Worm (Caenorhabditis elegans): ENCODE data around the gene lec-4.

lec-4 gene

ce11 chrIII:3765460-3765859 is 7.7 kb downstream of the lec-4 start, which contains the start of gene C44F1.1:
Gene C44F1.1, minus strand, starts transcription at chrIII:3765560.
- no peak for TF ChIP-seq him-1 (tag; optimal IDR thresholded peaks at IDR 0.05)
- no peak for TF ChIP-seq dao-5 (tag; optimal IDR thresholded peaks at IDR 0.05)
- no peak for TF ChIP-seq W03F9.2 (tag; optimal IDR thresholded peaks at IDR 0.05)

DNA sequence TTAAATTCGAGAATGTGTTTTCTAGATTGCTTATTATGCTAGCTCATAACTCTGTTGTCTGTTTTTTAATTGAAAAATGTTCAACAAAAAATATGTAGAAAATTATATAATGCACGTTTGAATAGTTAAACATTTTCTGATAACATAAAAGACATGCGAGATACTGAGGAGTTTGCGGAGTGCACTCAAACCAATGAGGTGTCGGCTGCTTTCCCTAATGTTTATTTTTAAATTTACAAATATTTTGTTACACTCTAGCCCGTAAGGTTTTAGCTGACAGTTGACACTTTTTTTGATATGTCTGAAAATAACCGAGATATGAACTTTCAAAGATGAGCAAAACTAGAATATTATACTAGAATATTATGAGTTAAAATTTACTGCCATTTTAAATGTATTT is 8.5 kb downstream of the lec-4 start:
- no peak for TF ChIP-seq dao-5 (tag; optimal IDR thresholded peaks at IDR 0.05)
- no peak for TF ChIP-seq W03F9.2 (tag; optimal IDR thresholded peaks at IDR 0.05)
- TF ChIP-seq him-1 (tag; optimal IDR thresholded peaks at IDR 0.05) = no peak

DNA sequence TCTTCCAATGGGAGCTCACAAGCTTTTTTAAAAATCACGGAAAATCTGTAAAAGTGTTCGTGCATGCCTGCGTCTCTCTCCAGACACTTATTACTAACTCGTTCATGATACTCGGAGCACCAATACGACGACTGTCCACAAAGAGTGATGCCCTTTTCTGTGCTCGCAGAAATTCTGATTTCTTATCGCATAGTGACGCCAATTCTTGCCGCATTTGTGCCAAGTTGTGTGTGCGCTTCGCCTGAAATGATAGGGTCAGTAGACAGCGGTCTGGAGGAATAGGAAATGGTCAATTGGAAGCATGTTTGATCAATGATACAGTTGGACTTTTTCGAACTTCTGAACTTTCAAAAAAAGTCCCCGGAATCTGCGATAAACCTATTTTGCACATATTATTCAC is 9.1 kb downstream of the lec-4 start:
- TF ChIP-seq W03F9.2 (tag; optimal IDR thresholded peaks at IDR 0.05) = no peak
- TF ChIP-seq him-1 (tag; optimal IDR thresholded peaks at IDR 0.05) = no peak
- no peak for TF ChIP-seq dao-5 (tag; optimal IDR thresholded peaks at IDR 0.05)

- TF ChIP-seq him-1 (tag; optimal IDR thresholded peaks at IDR 0.05) = no peak
- TF ChIP-seq dao-5 (tag; optimal IDR thresholded peaks at IDR 0.05) = no peak
- TF ChIP-seq W03F9.2 (tag; optimal IDR thresholded peaks at IDR 0.05) = no peak
Measured at ce11 chrIII:3759312-3759711, 13.8 kb downstream of the lec-4 start, which contains the start of gene arcp-1. Gene arcp-1, minus strand, starts transcription at chrIII:3759412.

DNA sequence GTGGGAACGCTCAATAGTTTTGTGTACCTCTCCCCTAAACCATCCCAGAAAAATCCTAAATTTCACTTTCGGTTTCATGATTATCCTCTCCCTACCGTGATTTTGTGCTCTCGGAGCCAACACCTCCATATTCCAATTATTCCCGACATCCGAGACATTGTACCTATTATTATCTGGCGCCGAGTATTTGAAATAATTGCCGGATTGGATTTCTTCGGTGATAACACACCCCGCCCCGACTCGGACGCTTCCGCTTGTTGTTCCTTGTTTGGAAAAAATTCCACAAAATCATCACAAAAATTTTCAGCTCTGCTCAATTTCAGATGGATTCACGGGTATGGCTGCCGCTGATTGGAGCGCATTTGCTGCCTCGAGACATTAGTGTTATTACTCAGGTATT is 28.0 kb downstream of the lec-4 start, which contains the start of gene lin-48:
Gene lin-48, plus strand, starts transcription at position 301 of the 400 bp plus-strand sequence.
- TF ChIP-seq W03F9.2 (tag; optimal IDR thresholded peaks at IDR 0.05) (no peak), dao-5 (tag; optimal IDR thresholded peaks at IDR 0.05) (no peak), him-1 (tag; optimal IDR thresholded peaks at IDR 0.05) (no peak)

DNA sequence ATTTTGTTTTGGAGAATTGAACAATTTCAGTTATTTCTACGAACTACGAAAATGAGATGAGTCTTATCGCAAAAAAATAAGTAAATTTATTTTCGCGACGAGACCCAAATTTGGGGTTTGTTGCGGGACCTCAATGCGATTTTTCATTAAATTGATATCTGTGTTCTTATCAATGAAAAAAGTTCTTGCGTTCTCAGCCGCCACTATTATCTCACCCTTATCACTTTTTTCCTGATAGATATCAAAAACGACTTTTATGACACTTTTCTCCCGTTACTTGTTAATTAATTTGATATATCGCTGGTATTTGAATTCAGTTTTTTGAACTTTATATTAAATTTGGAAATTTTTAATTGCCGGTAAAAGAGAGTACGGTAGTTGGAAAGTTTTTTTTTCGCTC is 29.8 kb downstream of the lec-4 start:
- TF ChIP-seq W03F9.2 (tag; optimal IDR thresholded peaks at IDR 0.05) (no peak), dao-5 (tag; optimal IDR thresholded peaks at IDR 0.05) (no peak), him-1 (tag; optimal IDR thresholded peaks at IDR 0.05) (no peak)

DNA sequence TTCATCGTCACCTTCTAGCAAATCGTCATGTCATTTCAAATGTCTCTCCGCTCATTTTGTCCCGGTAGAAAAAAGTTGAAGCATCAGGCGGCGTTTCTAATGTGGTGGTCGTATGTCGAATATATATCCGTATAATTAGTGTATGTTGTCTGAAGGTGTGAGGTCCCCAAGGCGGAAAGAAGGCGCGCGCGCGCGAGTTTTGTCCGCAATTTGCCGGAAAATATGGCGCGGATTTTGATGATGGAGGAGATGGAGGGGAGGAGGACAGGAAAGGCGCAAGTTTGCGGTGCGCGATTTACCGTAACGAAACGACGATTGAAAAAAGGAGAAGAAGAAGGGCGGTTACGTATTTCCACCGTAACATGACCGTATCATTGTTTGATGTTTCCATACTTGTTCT is 31.0 kb downstream of the lec-4 start:
- TF ChIP-seq W03F9.2 (tag; optimal IDR thresholded peaks at IDR 0.05) = no peak
- TF ChIP-seq dao-5 (tag; optimal IDR thresholded peaks at IDR 0.05) = no peak
- no peak for TF ChIP-seq him-1 (tag; optimal IDR thresholded peaks at IDR 0.05)

DNA sequence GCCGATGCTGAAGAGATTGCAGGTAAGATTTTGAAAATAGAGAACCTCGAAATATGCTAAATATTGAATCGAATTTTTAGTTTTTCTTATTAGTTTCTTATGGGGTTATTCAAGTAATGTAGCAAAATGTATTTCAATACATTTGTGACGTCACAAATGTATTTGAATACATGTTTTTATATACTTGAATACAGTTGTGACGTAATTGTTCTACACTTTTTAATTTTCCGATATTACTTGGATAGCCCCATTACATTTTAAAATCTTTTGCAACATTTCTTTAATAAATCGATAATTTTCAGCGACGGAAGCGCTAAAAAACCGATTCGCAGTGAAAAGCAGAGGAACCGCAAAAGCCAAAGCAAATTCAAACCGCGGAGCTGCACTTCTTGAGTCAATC is 34.8 kb downstream of the lec-4 start:
- TF ChIP-seq him-1 (tag; optimal IDR thresholded peaks at IDR 0.05) (no peak), W03F9.2 (tag; optimal IDR thresholded peaks at IDR 0.05) (no peak), dao-5 (tag; optimal IDR thresholded peaks at IDR 0.05) (no peak)

- TF ChIP-seq W03F9.2 (tag; optimal IDR thresholded peaks at IDR 0.05) (no peak), dao-5 (tag; optimal IDR thresholded peaks at IDR 0.05) (no peak), him-1 (tag; optimal IDR thresholded peaks at IDR 0.05) (no peak)
Measured at ce11 chrIII:3737742-3738141, 35.4 kb downstream of the lec-4 start.

- TF ChIP-seq W03F9.2 (tag; optimal IDR thresholded peaks at IDR 0.05) (no peak), him-1 (tag; optimal IDR thresholded peaks at IDR 0.05) (no peak), dao-5 (tag; optimal IDR thresholded peaks at IDR 0.05) (no peak)
Measured at ce11 chrIII:3736302-3736701, 36.8 kb downstream of the lec-4 start, which contains the start of gene F34D10.4. Gene F34D10.4, plus strand, starts transcription at chrIII:3736602.

ce11 chrIII:3735509-3736255 is 37.4 kb downstream of the lec-4 start:
- TF ChIP-seq W03F9.2 (tag; optimal IDR thresholded peaks at IDR 0.05) (no peak), dao-5 (tag; optimal IDR thresholded peaks at IDR 0.05) (no peak), him-1 (tag; optimal IDR thresholded peaks at IDR 0.05) (no peak)

DNA sequence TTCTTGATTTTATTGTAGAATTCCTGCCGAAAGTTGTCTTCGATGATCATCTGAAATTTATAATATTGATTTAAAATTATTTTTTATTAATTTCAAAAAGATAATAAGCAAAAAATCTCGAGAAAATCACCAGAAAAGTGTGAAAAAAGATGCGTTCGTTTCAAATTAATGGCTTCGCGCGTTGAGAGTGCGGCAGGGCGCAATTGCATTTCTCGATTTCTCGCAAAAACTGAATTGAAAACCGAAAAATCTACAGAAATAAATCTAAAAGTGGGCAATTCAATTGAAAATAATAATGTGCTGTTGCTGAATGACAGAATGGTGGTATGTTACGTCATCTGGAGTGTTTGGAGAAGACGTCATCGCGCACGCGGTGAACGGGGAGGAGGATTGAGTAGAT is 38.1 kb downstream of the lec-4 start, which contains the start of gene evl-18:
Gene evl-18, minus strand, starts transcription at position 50 of the 400 bp plus-strand sequence.
- TF ChIP-seq dao-5 (tag; optimal IDR thresholded peaks at IDR 0.05) (no peak), him-1 (tag; optimal IDR thresholded peaks at IDR 0.05) (no peak), W03F9.2 (tag; optimal IDR thresholded peaks at IDR 0.05) (no peak)

DNA sequence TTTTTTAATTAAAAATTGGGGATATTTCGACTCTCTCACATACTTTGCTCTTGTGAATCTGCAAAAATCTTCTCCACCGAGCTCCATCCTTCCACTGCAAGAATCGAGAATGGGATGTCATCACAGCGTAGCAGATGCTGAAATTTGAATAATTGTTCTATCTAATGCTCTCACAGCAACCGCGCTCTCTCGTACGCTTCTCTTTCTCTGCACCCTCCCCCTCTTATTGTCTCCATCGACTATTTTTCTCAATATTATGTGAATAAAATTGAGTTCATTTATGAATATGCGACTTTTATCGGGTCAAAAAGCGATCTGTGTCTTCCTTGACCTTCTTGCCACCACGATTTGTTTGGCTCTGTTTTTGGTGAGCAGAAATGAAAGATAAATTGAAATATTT is 39.1 kb downstream of the lec-4 start, which contains the start of gene F34D10.3:
Gene F34D10.3, plus strand, starts transcription at position 249 of the 400 bp plus-strand sequence.
- TF ChIP-seq dao-5 (tag; optimal IDR thresholded peaks at IDR 0.05) (no peak), him-1 (tag; optimal IDR thresholded peaks at IDR 0.05) (no peak), W03F9.2 (tag; optimal IDR thresholded peaks at IDR 0.05) (no peak)

DNA sequence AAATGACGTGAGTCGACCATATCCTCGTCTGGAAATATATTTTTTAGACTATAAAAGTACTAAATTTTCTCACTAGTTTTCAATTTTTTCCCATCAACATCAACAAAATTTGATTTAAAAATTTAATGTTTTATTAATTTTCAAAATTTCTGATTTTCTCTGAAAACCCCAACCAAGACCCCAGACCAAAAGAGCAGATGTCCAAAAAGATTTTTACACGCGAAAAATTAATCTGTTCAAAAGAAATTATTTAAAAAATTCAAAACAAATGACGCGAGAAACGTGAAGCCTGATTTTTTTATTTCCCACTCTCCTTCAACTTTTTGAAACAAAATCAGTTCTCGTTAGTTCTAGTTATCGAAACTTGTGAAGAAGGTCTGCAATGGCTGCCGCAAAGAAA is 42.7 kb downstream of the lec-4 start, which contains the start of gene F34D10.8:
Gene F34D10.8, plus strand, starts transcription at position 301 of the 400 bp plus-strand sequence.
- TF ChIP-seq W03F9.2 (tag; optimal IDR thresholded peaks at IDR 0.05) (no peak), dao-5 (tag; optimal IDR thresholded peaks at IDR 0.05) (no peak), him-1 (tag; optimal IDR thresholded peaks at IDR 0.05) (no peak)

Measured in whole organism, L4/young adult.